Comparison of ENCODE assay signal across 1 fruit fly cellular context in the genomic region with DNA sequence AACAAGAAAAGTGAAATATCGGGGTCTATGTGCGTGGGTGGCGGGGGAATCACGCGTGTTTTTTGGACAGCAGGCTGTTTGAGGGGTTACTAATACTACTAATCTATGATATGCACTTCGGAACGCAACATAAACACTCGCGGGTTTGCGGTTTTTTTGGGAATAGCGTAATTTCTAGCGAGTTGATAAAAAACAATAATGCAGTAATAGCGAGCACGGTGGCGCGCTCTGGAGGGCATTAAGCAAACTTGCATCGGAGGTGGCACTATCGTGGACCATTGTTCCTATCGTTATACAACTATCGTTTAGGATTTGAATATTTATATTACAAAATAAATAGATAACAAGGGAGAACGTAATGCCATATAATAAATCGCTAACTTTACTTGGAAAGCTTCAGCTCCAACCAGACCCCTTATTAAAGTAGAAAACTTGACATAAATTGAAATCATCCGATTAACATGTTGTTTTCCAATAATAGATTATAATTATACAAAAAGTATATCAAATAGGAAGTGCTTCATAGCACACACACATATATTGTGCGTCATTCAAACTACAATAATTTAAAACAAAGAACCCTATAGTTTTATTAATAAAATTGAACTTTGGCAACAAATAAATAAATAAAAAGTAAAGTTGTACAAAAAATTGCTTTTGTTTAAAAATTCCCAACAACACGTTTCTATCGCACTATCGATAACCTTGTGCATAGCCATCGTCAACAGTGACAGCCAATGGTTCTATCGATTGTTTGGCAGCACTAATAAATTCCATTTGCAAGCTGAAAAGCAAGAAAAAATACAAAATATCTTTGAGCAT.
TF ChIP-seq lines count a peak whose summit lies in the region.

Gene Nin (minus strand): TSS at position 240 of the 822 bp plus-strand sequence.
Gene Bub1 (plus strand): TSS at position 557 of the 822 bp plus-strand sequence.

TF ChIP-seq in whole organism, embryonic, 481 proteins besides CTCF, POLR2A, EP300 and RAD21 (continued from another document):
- TF ChIP-seq Pdp1 (GFP tag; optimal IDR thresholded peaks at IDR 0.05; lab: Kevin White, UChicago) = peak in 1 of 2 experiments; percentile 53
- peak in 1 of 3 experiments; percentile 37 for TF ChIP-seq lola (GFP tag; optimal IDR thresholded peaks at IDR 0.05; lab: Kevin White, UChicago)
- no peak for TF ChIP-seq hth (optimal IDR thresholded peaks at IDR 0.05; lab: Kevin White, UChicago)
- peak; percentile 46 for TF ChIP-seq CG30020 (tag; optimal IDR thresholded peaks at IDR 0.05; lab: Kevin White, UChicago)
- peak; percentile 64; the same call in 1 of the 2 replicates for TF ChIP-seq CG2129 (GFP tag; IDR thresholded peaks at IDR 0.05; lab: Robert Waterston, UW; ENCODE audit: partially characterized antibody)
- peak; percentile 27 for TF ChIP-seq zfh2 (GFP tag; optimal IDR thresholded peaks at IDR 0.05; lab: Kevin White, UChicago)
- peak; percentile 48 for TF ChIP-seq CG2120 (GFP tag; optimal IDR thresholded peaks at IDR 0.05; lab: Kevin White, UChicago)
- peak; percentile 48; the same call in 1 of the 2 replicates for TF ChIP-seq CG11247 (GFP tag; IDR thresholded peaks at IDR 0.05; lab: Robert Waterston, UW)
- peak; percentile 51; the same call in 2 of the 3 replicates for TF ChIP-seq zen2 (GFP tag; IDR thresholded peaks at IDR 0.05; lab: Robert Waterston, UW; ENCODE audit: partially characterized antibody)
- TF ChIP-seq pb (GFP tag; optimal IDR thresholded peaks at IDR 0.05; lab: Kevin White, UChicago) = no peak
- peak; percentile 74 for TF ChIP-seq unc-4 (GFP tag; IDR thresholded peaks at IDR 0.05; lab: Robert Waterston, UW; ENCODE audit: partially characterized antibody)
- peak; percentile 36 for TF ChIP-seq CG2712 (tag; optimal IDR thresholded peaks at IDR 0.05; lab: Kevin White, UChicago)
- peak; percentile 88 for TF ChIP-seq Bgb (GFP tag; IDR thresholded peaks at IDR 0.05; lab: Robert Waterston, UW; ENCODE audit: partially characterized antibody)
- TF ChIP-seq CG1024 (GFP tag; IDR thresholded peaks at IDR 0.05; lab: Robert Waterston, UW) = no peak
- no peak for TF ChIP-seq toy (GFP tag; IDR thresholded peaks at IDR 0.05; lab: Robert Waterston, UW)
- peak; percentile 18 for TF ChIP-seq sug (tag; optimal IDR thresholded peaks at IDR 0.05; lab: Kevin White, UChicago)
- peak; percentile 62 for TF ChIP-seq CG30403 (GFP tag; optimal IDR thresholded peaks at IDR 0.05; lab: Kevin White, UChicago)
- TF ChIP-seq CG6791 (GFP tag; IDR thresholded peaks at IDR 0.05; lab: Robert Waterston, UW; ENCODE audit: partially characterized antibody) = peak; percentile 92
- TF ChIP-seq vnd (GFP tag; IDR thresholded peaks at IDR 0.05; lab: Robert Waterston, UW; ENCODE audit: partially characterized antibody) = peak; percentile 86
- TF ChIP-seq inv (GFP tag; IDR thresholded peaks at IDR 0.05; lab: Robert Waterston, UW; ENCODE audit: partially characterized antibody) = peak; percentile 87
- TF ChIP-seq Hr51 (GFP tag; optimal IDR thresholded peaks at IDR 0.05; lab: Kevin White, UChicago) = no peak
- TF ChIP-seq oc (tag; optimal IDR thresholded peaks at IDR 0.05; lab: Kevin White, UChicago) = no peak
- peak; percentile 90 for TF ChIP-seq BEAF-32 (GFP tag; optimal IDR thresholded peaks at IDR 0.05; lab: Kevin White, UChicago)
- peak; percentile 19 for TF ChIP-seq Dip3 (GFP tag; optimal IDR thresholded peaks at IDR 0.05; lab: Kevin White, UChicago)
- TF ChIP-seq unpg (GFP tag; optimal IDR thresholded peaks at IDR 0.05; lab: Kevin White, UChicago) = no peak
TF ChIP-seq in whole organism, embryonic: peak in this region for 142.
